ENCODE assay signal across 1 fruit fly cellular context in the genomic region with DNA sequence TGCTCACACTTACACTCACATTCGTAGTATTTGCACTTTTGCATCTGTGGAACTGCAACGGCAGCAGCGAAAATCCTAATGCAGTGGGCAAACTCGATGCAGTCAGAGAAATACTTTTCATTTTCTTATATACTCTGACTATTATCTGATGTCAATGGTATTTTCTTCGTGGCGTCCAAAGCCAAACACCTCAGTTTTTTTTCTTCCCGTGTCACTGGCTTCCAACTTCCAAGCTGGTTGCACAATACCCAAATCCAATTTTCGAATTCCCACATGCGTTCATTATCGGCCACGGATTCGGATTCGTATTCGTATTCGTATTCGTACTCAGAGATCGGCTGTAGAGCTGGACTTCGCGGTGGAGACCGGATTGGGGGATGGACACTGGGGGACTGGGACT.
A peak's percentile ranks its signal among the peaks of the same experiment; 100 is the strongest.
TF ChIP-seq lines count a peak whose summit lies in the region.

No protein-coding gene starts in this region.

TF ChIP-seq in whole organism, prepupa, 60 proteins besides CTCF, POLR2A, EP300 and RAD21 (continued from another document):
- TF ChIP-seq CG8119 (GFP tag; IDR thresholded peaks at IDR 0.05; lab: Robert Waterston, UW) (0 out of 3 replicates have a peak, but pooled peaks have one; percentile 56), CG6792 (GFP tag; optimal IDR thresholded peaks at IDR 0.05; lab: Kevin White, UChicago) (no peak), fd59A (GFP tag; optimal IDR thresholded peaks at IDR 0.05; lab: Kevin White, UChicago) (no peak), dsx (GFP tag; optimal IDR thresholded peaks at IDR 0.05; lab: Kevin White, UChicago; ENCODE audit: poor library complexity, severe bottlenecking) (no peak), Gug (GFP tag; IDR thresholded peaks at IDR 0.05; lab: Robert Waterston, UW) (no peak), Smox (GFP tag; optimal IDR thresholded peaks at IDR 0.05; lab: Kevin White, UChicago) (no peak), Hr4 (GFP tag; optimal IDR thresholded peaks at IDR 0.05; lab: Kevin White, UChicago) (peak; percentile 68), Sox102F (GFP tag; optimal IDR thresholded peaks at IDR 0.05; lab: Kevin White, UChicago) (no peak), CG7368 (GFP tag; optimal IDR thresholded peaks at IDR 0.05; lab: Kevin White, UChicago) (no peak), Ets96B (tag; optimal IDR thresholded peaks at IDR 0.05; lab: Kevin White, UChicago) (no peak), CG6276 (GFP tag; optimal IDR thresholded peaks at IDR 0.05; lab: Kevin White, UChicago) (peak; percentile 15), CG31627 (GFP tag; optimal IDR thresholded peaks at IDR 0.05; lab: Kevin White, UChicago) (no peak), fkh (GFP tag; optimal IDR thresholded peaks at IDR 0.05; lab: Kevin White, UChicago) (no peak), CG10631 (GFP tag; optimal IDR thresholded peaks at IDR 0.05; lab: Kevin White, UChicago) (no peak), CG10669 (GFP tag; optimal IDR thresholded peaks at IDR 0.05; lab: Kevin White, UChicago) (no peak), CG32006 (GFP tag; optimal IDR thresholded peaks at IDR 0.05; lab: Kevin White, UChicago) (peak; percentile 43)
